Worm (Caenorhabditis elegans): ENCODE measurements around the gene ZK721.4.

The ZK721.4 gene

DNA sequence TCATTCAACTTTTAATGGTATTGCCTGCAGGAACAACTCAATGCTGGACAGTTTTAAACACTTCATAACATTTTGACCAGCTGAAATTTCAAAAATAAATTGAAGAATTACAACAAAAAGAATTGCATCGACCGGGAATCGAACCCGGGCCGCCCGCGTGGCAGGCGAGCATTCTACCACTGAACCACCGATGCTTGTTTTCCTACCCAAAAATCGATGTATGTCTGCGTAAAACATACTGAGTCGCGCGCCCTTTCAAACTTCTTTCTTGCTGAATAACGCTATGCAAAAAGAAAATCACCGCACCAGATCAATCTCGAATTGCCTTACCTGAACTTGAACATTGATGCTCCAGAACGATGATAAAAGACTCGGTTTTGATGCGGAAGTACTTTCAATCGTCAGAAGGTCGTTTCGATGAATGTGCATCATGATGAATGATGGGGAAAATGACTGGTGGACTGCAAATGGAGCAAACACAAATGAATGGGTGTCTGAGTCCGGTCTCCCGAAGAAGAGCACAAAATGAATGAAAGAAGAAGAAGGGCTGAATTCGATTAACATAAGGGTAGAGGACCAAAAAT is 18.1 kb downstream of the ZK721.4 start, which contains the start of gene R04E5.7 (continued):
- TF ChIP-seq let-526 (GFP tag; IDR thresholded peaks at IDR 0.05) (0 out of 2 replicates have a peak, but pooled peaks have one; percentile 17), ceh-27 (GFP tag; optimal IDR thresholded peaks at IDR 0.05) (peak; percentile 63), cebp-1 (GFP tag; IDR thresholded peaks at IDR 0.05) (0 out of 2 replicates have a peak, but pooled peaks have one; percentile 38), cebp-1 (tag; optimal IDR thresholded peaks at IDR 0.05) (peak; percentile 37), nhr-90 (tag; optimal IDR thresholded peaks at IDR 0.05) (peak; percentile 34), lin-40 (tag; optimal IDR thresholded peaks at IDR 0.05) (peak; percentile 19), zfh-2 (GFP tag; conservative IDR thresholded peaks at IDR 0.05) (no peak), Y79H2A.3 (GFP tag; conservative IDR thresholded peaks at IDR 0.05) (no peak)

DNA sequence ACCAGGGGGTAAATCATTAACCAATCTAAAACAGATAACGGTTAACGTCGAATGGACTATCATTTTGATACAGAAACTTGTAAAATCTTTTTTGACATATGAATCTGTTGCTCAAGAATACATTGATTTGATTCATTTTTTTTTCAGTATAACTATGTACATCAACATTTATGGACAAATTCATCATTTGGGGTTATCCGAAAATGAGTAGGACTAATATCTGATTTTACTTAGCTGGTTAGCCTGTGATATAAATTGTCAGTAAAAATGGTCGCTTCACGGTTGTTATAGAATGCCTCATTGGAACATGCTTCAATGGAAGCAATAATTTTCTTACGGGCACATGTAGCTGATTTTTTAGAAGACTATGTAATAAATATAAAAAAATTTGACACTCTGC is 19.0 kb downstream of the ZK721.4 start:
- no peak for TF ChIP-seq K11D2.4 (GFP tag; IDR thresholded peaks at IDR 0.05)
- TF ChIP-seq ceh-79 (tag; optimal IDR thresholded peaks at IDR 0.05), result no peak
- TF ChIP-seq ZK185.1 (tag; optimal IDR thresholded peaks at IDR 0.05; ENCODE audit: poor library complexity, severe bottlenecking), result no peak
- no peak for TF ChIP-seq cebp-2 (GFP tag; IDR thresholded peaks at IDR 0.05)
- no peak for TF ChIP-seq madf-10 (tag; optimal IDR thresholded peaks at IDR 0.05)
- no peak for TF ChIP-seq Y56A3A.18 (GFP tag; IDR thresholded peaks at IDR 0.05)

DNA sequence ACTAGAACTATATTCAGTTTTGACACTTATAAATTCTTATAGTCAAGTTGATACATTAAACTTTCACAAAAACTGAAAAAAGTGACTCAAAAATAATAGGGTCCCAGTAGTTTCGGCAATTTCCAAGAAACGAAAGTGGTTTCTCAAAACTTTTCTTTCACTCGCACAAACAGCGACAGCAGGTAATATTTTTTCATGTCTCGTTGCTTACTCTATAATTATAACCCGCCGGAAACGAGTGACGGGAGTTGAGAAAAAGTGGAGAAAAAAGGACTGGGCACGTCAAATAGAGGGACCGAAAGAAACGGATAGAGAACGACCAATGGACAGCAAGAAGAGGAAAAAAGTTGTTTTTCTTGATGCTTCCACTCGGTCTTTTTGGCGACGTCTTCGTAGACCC is 21.3 kb downstream of the ZK721.4 start:
- no peak for TF ChIP-seq let-526 (GFP tag; IDR thresholded peaks at IDR 0.05)
- no peak for TF ChIP-seq nhr-90 (tag; optimal IDR thresholded peaks at IDR 0.05)

DNA sequence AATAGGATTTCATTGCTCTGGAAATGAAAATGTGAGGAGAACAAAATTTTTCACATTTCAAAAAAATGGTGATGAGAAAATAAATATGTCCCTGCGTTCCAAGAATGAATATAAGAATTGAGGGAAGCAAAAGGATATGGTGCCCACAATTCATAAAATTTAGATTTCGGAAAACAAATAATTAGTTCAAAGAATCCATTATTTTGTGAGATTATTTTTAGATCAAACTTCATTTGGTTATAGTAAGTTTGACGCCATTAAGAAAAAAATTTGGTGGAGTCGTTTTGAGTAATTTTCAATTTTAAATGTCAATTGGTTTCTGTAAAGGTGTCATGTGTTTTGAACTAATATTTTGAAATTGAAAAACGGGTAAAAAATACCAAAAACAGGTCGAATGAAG is 21.7 kb downstream of the ZK721.4 start:
- TF ChIP-seq cebp-2 (GFP tag; IDR thresholded peaks at IDR 0.05), result no peak
- TF ChIP-seq let-526 (GFP tag; IDR thresholded peaks at IDR 0.05), result no peak
- no peak for TF ChIP-seq B0261.1 (tag; optimal IDR thresholded peaks at IDR 0.05)
- no peak for TF ChIP-seq nhr-80 (tag; optimal IDR thresholded peaks at IDR 0.05)
- no peak for TF ChIP-seq mes-4 (tag; optimal IDR thresholded peaks at IDR 0.05)
- TF ChIP-seq B0019.2 (GFP tag; conservative IDR thresholded peaks at IDR 0.05), result no peak
- TF ChIP-seq egl-18 (GFP tag; IDR thresholded peaks at IDR 0.05), result no peak
- no peak for TF ChIP-seq F39B2.1 (GFP tag; IDR thresholded peaks at IDR 0.05)
- no peak for TF ChIP-seq let-607 (tag; optimal IDR thresholded peaks at IDR 0.05)
- no peak for TF ChIP-seq chd-7 (tag; optimal IDR thresholded peaks at IDR 0.05)
- TF ChIP-seq C06A6.2 (GFP tag; conservative IDR thresholded peaks at IDR 0.05), result no peak
- no peak for TF ChIP-seq tbp1 (GFP tag; optimal IDR thresholded peaks at IDR 0.05)
- TF ChIP-seq athp-1 (tag; optimal IDR thresholded peaks at IDR 0.05), result no peak
- no peak for TF ChIP-seq rpc-1 (optimal IDR thresholded peaks at IDR 0.05)
- no peak for TF ChIP-seq rpc-1 (tag; optimal IDR thresholded peaks at IDR 0.05)
- no peak for TF ChIP-seq T07F8.4 (tag; optimal IDR thresholded peaks at IDR 0.05)

DNA sequence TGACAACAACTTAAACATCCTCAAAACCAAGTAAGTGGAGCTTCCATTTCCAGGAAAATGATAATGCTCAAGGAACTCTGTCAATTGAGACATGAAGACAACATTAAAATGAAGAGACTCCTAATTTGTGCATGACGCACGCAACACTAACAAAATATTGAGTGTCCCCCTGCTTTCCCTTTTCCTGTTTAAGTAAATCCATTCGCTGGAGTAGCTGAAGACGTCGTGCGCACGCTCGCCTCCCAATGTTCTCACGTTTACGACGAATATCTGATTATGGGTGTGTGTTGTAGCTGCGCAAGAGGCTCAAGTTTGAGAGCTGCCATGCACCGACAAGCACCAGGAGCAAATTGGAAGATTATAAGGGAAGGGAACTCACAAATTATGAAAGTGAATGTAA is 22.3 kb downstream of the ZK721.4 start:
- no peak for TF ChIP-seq rcor-1 (GFP tag; IDR thresholded peaks at IDR 0.05)
- TF ChIP-seq dox-1 (GFP tag; IDR thresholded peaks at IDR 0.05), result 0 out of 2 replicates have a peak, but pooled peaks have one; percentile 9
- no peak for TF ChIP-seq hrde-1 (tag; optimal IDR thresholded peaks at IDR 0.05; ENCODE audit: borderline replicate concordance)
- TF ChIP-seq unc-62 (GFP tag; optimal IDR thresholded peaks at IDR 0.05), result no peak
- no peak for TF ChIP-seq ccch-3 (GFP tag; optimal IDR thresholded peaks at IDR 0.05)
- TF ChIP-seq pbrm-1 (GFP tag; IDR thresholded peaks at IDR 0.05), result 0 out of 2 replicates have a peak, but pooled peaks have one; percentile 7
- TF ChIP-seq lin-40 (tag; optimal IDR thresholded peaks at IDR 0.05), result peak; percentile 1
- 0 out of 2 replicates have a peak, but pooled peaks have one; percentile 17 for TF ChIP-seq K11D2.4 (GFP tag; IDR thresholded peaks at IDR 0.05)
- no peak for TF ChIP-seq somi-1 (GFP tag; optimal IDR thresholded peaks at IDR 0.05)
- TF ChIP-seq F52B5.7 (tag; optimal IDR thresholded peaks at IDR 0.05), result peak; percentile 24
- no peak for TF ChIP-seq lir-1 (GFP tag; conservative IDR thresholded peaks at IDR 0.05)
- TF ChIP-seq lin-35 (GFP tag; optimal IDR thresholded peaks at IDR 0.05), result no peak
- TF ChIP-seq B0261.1 (tag; optimal IDR thresholded peaks at IDR 0.05), result no peak
- peak; percentile 68 for TF ChIP-seq chd-7 (tag; optimal IDR thresholded peaks at IDR 0.05)
- peak; percentile 18 for TF ChIP-seq ceh-27 (GFP tag; optimal IDR thresholded peaks at IDR 0.05)
- TF ChIP-seq ceh-40 (GFP tag; IDR thresholded peaks at IDR 0.05), result no peak
- no peak for TF ChIP-seq akir-1 (GFP tag; optimal IDR thresholded peaks at IDR 0.05)
- TF ChIP-seq zim-3 (tag; optimal IDR thresholded peaks at IDR 0.05), result no peak
- TF ChIP-seq madf-6 (GFP tag; IDR thresholded peaks at IDR 0.05), result no peak

Measured in whole organism, young adult.